Worm (Caenorhabditis elegans): ENCODE results near the gene cutl-12.
A peak's percentile ranks its signal among the peaks of the same experiment; 100 is the strongest.

Gene cutl-12

ce11 chrII:8623396-8623795, 10.9 kb downstream of the cutl-12 start, which contains the start of gene T22C8.4:
Gene T22C8.4 (minus strand): TSS chrII:8623496.
- no peak for TF ChIP-seq nhr-237 (tag; optimal IDR thresholded peaks at IDR 0.05)
- TF ChIP-seq nhr-77 (tag; optimal IDR thresholded peaks at IDR 0.05), result no peak
- TF ChIP-seq zip-4 (GFP tag; optimal IDR thresholded peaks at IDR 0.05), result no peak
- no peak for TF ChIP-seq sptf-1 (tag; optimal IDR thresholded peaks at IDR 0.05)
- no peak for TF ChIP-seq ceh-8 (GFP tag; optimal IDR thresholded peaks at IDR 0.05)
- TF ChIP-seq irx-1 (tag; optimal IDR thresholded peaks at IDR 0.05), result no peak
- no peak for TF ChIP-seq dsc-1 (tag; optimal IDR thresholded peaks at IDR 0.05)
- TF ChIP-seq unc-98 (GFP tag; IDR thresholded peaks at IDR 0.05), result no peak
- no peak for TF ChIP-seq C34B4.2 (tag; optimal IDR thresholded peaks at IDR 0.05)
- TF ChIP-seq lin-13 (GFP tag; optimal IDR thresholded peaks at IDR 0.05), result no peak
- no peak for TF ChIP-seq efl-1 (optimal IDR thresholded peaks at IDR 0.05)
- TF ChIP-seq efl-1 (GFP tag; optimal IDR thresholded peaks at IDR 0.05 in 1 of 2), result no peak
- no peak for TF ChIP-seq xbp-1 (tag; optimal IDR thresholded peaks at IDR 0.05)
- TF ChIP-seq pqm-1 (tag; optimal IDR thresholded peaks at IDR 0.05), result no peak

ce11 chrII:8621883-8622282, 12.4 kb downstream of the cutl-12 start, which contains the start of gene T22C8.3:
Gene T22C8.3 (minus strand): TSS chrII:8621983.
- peak in 1 of 3 experiments; percentile 4 for TF ChIP-seq dpl-1 (GFP tag; optimal IDR thresholded peaks at IDR 0.05)
- TF ChIP-seq C04F5.9 (tag; optimal IDR thresholded peaks at IDR 0.05), result no peak

ce11 chrII:8617516-8617915, 16.8 kb downstream of the cutl-12 start, which contains the start of gene chhy-1:
Gene chhy-1 (minus strand): TSS chrII:8617616.
- no peak for TF ChIP-seq lin-14 (GFP tag; optimal IDR thresholded peaks at IDR 0.05)
- TF ChIP-seq nhr-90 (tag; optimal IDR thresholded peaks at IDR 0.05; ENCODE audit: poor library complexity), result no peak
- no peak for TF ChIP-seq zip-4 (GFP tag; optimal IDR thresholded peaks at IDR 0.05)
- TF ChIP-seq ces-1 (GFP tag; optimal IDR thresholded peaks at IDR 0.05), result no peak
- no peak for TF ChIP-seq ceh-63 (GFP tag; optimal IDR thresholded peaks at IDR 0.05)
- TF ChIP-seq ztf-11 (tag; optimal IDR thresholded peaks at IDR 0.05), result no peak
- TF ChIP-seq nhr-19 (GFP tag; conservative IDR thresholded peaks at IDR 0.05), result no peak
- TF ChIP-seq nhr-20 (tag; optimal IDR thresholded peaks at IDR 0.05), result no peak
- no peak for TF ChIP-seq grh-1 (GFP tag; IDR thresholded peaks at IDR 0.05)
- no peak for TF ChIP-seq lin-39 (tag; optimal IDR thresholded peaks at IDR 0.05)
- no peak for TF ChIP-seq ets-5 (GFP tag; IDR thresholded peaks at IDR 0.05)
- no peak for TF ChIP-seq swsn-7 (tag; optimal IDR thresholded peaks at IDR 0.05)
- no peak for TF ChIP-seq hlh-4 (tag; optimal IDR thresholded peaks at IDR 0.05)
- no peak for TF ChIP-seq ama-1 (optimal IDR thresholded peaks at IDR 0.05)

ce11 chrII:8616155-8616554, 18.1 kb downstream of the cutl-12 start:
- TF ChIP-seq efl-1 (optimal IDR thresholded peaks at IDR 0.05) (no peak), efl-1 (GFP tag; optimal IDR thresholded peaks at IDR 0.05 in 1 of 2) (peak in 1 of 2 experiments; percentile 12), swsn-7 (tag; optimal IDR thresholded peaks at IDR 0.05) (no peak)

ce11 chrII:8612470-8612869, 21.8 kb downstream of the cutl-12 start, which contains the start of gene T22C8.1:
Gene T22C8.1 (plus strand): TSS chrII:8612770.
- TF ChIP-seq nhr-84 (tag; optimal IDR thresholded peaks at IDR 0.05), result no peak
- TF ChIP-seq zip-4 (GFP tag; optimal IDR thresholded peaks at IDR 0.05), result no peak
- TF ChIP-seq ceh-82 (tag; optimal IDR thresholded peaks at IDR 0.05), result no peak
- TF ChIP-seq ceh-8 (GFP tag; optimal IDR thresholded peaks at IDR 0.05), result no peak
- TF ChIP-seq sox-4 (tag; optimal IDR thresholded peaks at IDR 0.05), result no peak

ce11 chrII:8611330-8611729, 23.0 kb downstream of the cutl-12 start:
- TF ChIP-seq lin-35 (GFP tag; optimal IDR thresholded peaks at IDR 0.05) (no peak), zip-4 (GFP tag; optimal IDR thresholded peaks at IDR 0.05) (no peak), lin-15B (tag; optimal IDR thresholded peaks at IDR 0.05) (no peak), fkh-10 (GFP tag; optimal IDR thresholded peaks at IDR 0.05) (no peak), nhr-71 (tag; optimal IDR thresholded peaks at IDR 0.05) (peak; percentile 9), hpl-2 (GFP tag; optimal IDR thresholded peaks at IDR 0.05) (no peak), fkh-8 (tag; optimal IDR thresholded peaks at IDR 0.05) (peak; percentile 23), irx-1 (tag; optimal IDR thresholded peaks at IDR 0.05) (no peak), tbx-2 (tag; optimal IDR thresholded peaks at IDR 0.05) (no peak), grh-1 (GFP tag; IDR thresholded peaks at IDR 0.05) (no peak), nhr-12 (tag; optimal IDR thresholded peaks at IDR 0.05) (no peak), C34B4.2 (tag; optimal IDR thresholded peaks at IDR 0.05) (no peak), ceh-8 (GFP tag; optimal IDR thresholded peaks at IDR 0.05) (peak; percentile 75), unc-98 (GFP tag; IDR thresholded peaks at IDR 0.05) (no peak), aha-1 (tag; optimal IDR thresholded peaks at IDR 0.05) (no peak), F16B12.6 (tag; optimal IDR thresholded peaks at IDR 0.05) (no peak), nhr-47 (tag; optimal IDR thresholded peaks at IDR 0.05) (peak; percentile 0), alr-1 (tag; optimal IDR thresholded peaks at IDR 0.05; ENCODE audit: borderline replicate concordance) (no peak)

Measured in whole organism, L1 larva.